Fruit fly (Drosophila melanogaster) whole organism, adult: ENCODE measurements around the gene glo.
A peak's percentile ranks its signal among the peaks of the same experiment; 100 is the strongest.

Source experiments
- CG11617 ChIP-seq: fragments of 200-800 bp; sonication (Bioruptor generic); optimal IDR thresholded peaks from 2 replicates; lab custom pipeline; 2017; ENCODE audit warnings: mild to moderate bottlenecking, missing biosample characterization, missing genetic modification reagents, missing genetic modification characterization
- CG12768 ChIP-seq: fragments of 200-800 bp; sonication (Bioruptor generic); optimal IDR thresholded peaks from 2 replicates; lab custom pipeline; 2017; ENCODE audit warnings: missing biosample characterization, missing genetic modification characterization, mild to moderate bottlenecking, moderate library complexity, missing genetic modification reagents
- CG14711 ChIP-seq: fragments of 200-800 bp; sonication (Bioruptor generic); optimal IDR thresholded peaks from 2 replicates; lab custom pipeline; 2018; ENCODE audit warnings: missing biosample characterization, mild to moderate bottlenecking, missing genetic modification characterization, moderate library complexity
- CG1620 ChIP-seq: fragments of 200-800 bp; sonication (Bioruptor generic); optimal IDR thresholded peaks from 2 replicates; lab custom pipeline; 2016; ENCODE audit warnings: missing biosample characterization, missing genetic modification characterization
- CG33017 ChIP-seq: fragments of 200-800 bp; sonication (Bioruptor generic); optimal IDR thresholded peaks from 2 replicates; lab custom pipeline; 2018; ENCODE audit warnings: missing biosample characterization, mild to moderate bottlenecking, missing genetic modification characterization, moderate library complexity
- CG5204 ChIP-seq: fragments of 200-800 bp; sonication (Bioruptor generic); optimal IDR thresholded peaks from 2 replicates; lab custom pipeline; 2016; ENCODE audit warnings: missing biosample characterization, missing genetic modification characterization
- CG7045 ChIP-seq: fragments of 200-800 bp; sonication (Bioruptor generic); optimal IDR thresholded peaks from 2 replicates; lab custom pipeline; 2017; ENCODE audit warnings: missing biosample characterization, mild to moderate bottlenecking, missing genetic modification characterization
- CG7101 ChIP-seq: fragments of 200-800 bp; sonication (Bioruptor generic); optimal IDR thresholded peaks from 2 replicates; lab custom pipeline; 2018; ENCODE audit warnings: missing biosample characterization, mild to moderate bottlenecking, missing genetic modification characterization, moderate library complexity
- Clk ChIP-seq: fragments of 200-800 bp; sonication (Bioruptor generic); optimal IDR thresholded peaks from 2 replicates; lab custom pipeline; 2017; ENCODE audit warnings: missing biosample characterization, missing genetic modification characterization
- Crg-1 ChIP-seq: fragments of 200-800 bp; sonication (Bioruptor generic); optimal IDR thresholded peaks from 2 replicates; lab custom pipeline; 2016; ENCODE audit warnings: missing biosample characterization, missing genetic modification characterization
- Hr96 ChIP-seq: fragments of 200-800 bp; sonication (Bioruptor generic); optimal IDR thresholded peaks from 2 replicates; lab custom pipeline; 2016; ENCODE audit warnings: missing biosample characterization, missing genetic modification characterization
- Mnt ChIP-seq: fragments of 200-800 bp; sonication (Bioruptor generic); optimal IDR thresholded peaks from 2 replicates; lab custom pipeline; 2016; ENCODE audit warnings: missing biosample characterization, mild to moderate bottlenecking, missing genetic modification characterization
- bab1 ChIP-seq: fragments of 200-800 bp; sonication (Bioruptor generic); optimal IDR thresholded peaks from 3 replicates; lab custom pipeline; 2019; ENCODE audit warnings: missing biosample characterization, mild to moderate bottlenecking, missing genetic modification characterization, moderate library complexity
- cic ChIP-seq: fragments of 200-800 bp; sonication (Bioruptor generic); optimal IDR thresholded peaks from 2 replicates; lab custom pipeline; 2017; ENCODE audit warnings: missing biosample characterization, mild to moderate bottlenecking, missing genetic modification characterization, moderate library complexity
- cnc ChIP-seq, 2 experiments: fragments of >200 bp; optimal IDR thresholded peaks; 2 replicates each; lab custom pipeline; 2017
- kay ChIP-seq: fragments of 200-800 bp; sonication (Bioruptor generic); peaks from one replicate; lab custom pipeline; 2016; ENCODE audit warnings: missing biosample characterization, missing genetic modification characterization, borderline replicate concordance
- ovo ChIP-seq: fragments of 200-800 bp; sonication (Bioruptor generic); optimal IDR thresholded peaks from 2 replicates; lab custom pipeline; 2016; ENCODE audit warnings: missing biosample characterization, missing genetic modification characterization
- pad ChIP-seq: fragments of 200-800 bp; sonication (Bioruptor generic); optimal IDR thresholded peaks from 3 replicates; lab custom pipeline; 2017; ENCODE audit warnings: missing biosample characterization, missing genetic modification characterization, mild to moderate bottlenecking, moderate library complexity, missing genetic modification reagents
- tj ChIP-seq: fragments of 200-800 bp; sonication (Bioruptor generic); optimal IDR thresholded peaks from 3 replicates; lab custom pipeline; 2017; ENCODE audit warnings: missing biosample characterization, mild to moderate bottlenecking, missing genetic modification characterization, moderate library complexity
- toe ChIP-seq: fragments of 200-800 bp; sonication (Bioruptor generic); optimal IDR thresholded peaks from 2 replicates; lab custom pipeline; 2016; ENCODE audit warnings: missing biosample characterization, missing genetic modification characterization

Gene glo

DNA sequence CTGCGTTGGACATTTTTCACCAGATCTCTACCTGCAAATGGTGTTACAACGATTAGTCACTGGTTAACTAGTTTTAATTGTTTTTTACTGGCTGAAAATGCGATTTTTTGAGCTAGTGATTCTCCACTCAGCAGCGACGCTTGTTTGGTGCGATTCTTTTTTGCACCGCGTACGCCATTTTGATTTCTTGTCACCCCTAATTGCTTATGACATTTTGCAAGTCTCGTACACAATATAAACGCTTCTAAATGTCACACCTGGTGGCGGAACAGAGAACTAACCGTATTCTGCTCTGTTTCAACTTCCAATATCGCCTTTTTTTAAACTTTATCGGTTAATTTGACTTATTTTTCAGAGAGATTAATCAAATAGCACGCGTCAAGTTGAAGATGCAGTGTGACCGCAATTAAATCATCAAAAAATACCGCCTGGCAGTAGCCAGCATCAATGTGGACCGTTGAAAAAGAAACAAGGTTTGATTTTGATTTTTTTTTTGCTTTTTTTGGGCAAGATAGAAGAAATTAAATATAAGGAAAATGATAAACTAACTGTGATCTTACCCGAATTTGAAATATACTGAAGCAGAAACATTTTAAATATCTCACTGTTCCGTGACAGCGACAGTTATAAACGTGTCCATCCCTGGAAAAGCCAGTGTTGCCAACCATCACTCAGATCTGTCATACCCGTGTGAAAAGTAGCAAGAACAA is at the start of gene glo, which contains the start of gene COX5A:
TSS of gene glo (minus strand) at position 491 of the 710 bp plus-strand sequence.
TSS of gene COX5A (plus strand) at position 430 of the 710 bp plus-strand sequence.
- peak; percentile 48 for TF ChIP-seq CG33017 (tag; lab: Kevin White, UChicago)
- peak; percentile 73 for TF ChIP-seq CG11617
- peak; percentile 29 for TF ChIP-seq Clk (GFP tag; lab: Kevin White, UChicago)
- TF ChIP-seq cic (GFP tag; lab: Kevin White, UChicago), result no peak
- peak; percentile 81 for TF ChIP-seq CG1620
- TF ChIP-seq CG7101 (tag; lab: Kevin White, UChicago), result peak; percentile 78
- TF ChIP-seq cnc (optimal IDR thresholded peaks at IDR 0.05; lab: Kevin White, UChicago), result no peak
- TF ChIP-seq CG5204 (GFP tag; lab: Kevin White, UChicago), result no peak
- TF ChIP-seq Hr96 (GFP tag; lab: Kevin White, UChicago), result no peak
- TF ChIP-seq ovo (GFP tag; lab: Kevin White, UChicago), result peak; percentile 77
- TF ChIP-seq Mnt (GFP tag; lab: Kevin White, UChicago), result peak; percentile 95
- no peak for TF ChIP-seq kay (GFP tag; lab: Kevin White, UChicago)
- peak; percentile 88 for TF ChIP-seq toe (GFP tag; lab: Kevin White, UChicago)
- peak; percentile 76 for TF ChIP-seq CG12768 (GFP tag; lab: Kevin White, UChicago)
- TF ChIP-seq CG14711 (tag; lab: Kevin White, UChicago), result peak; percentile 85
- TF ChIP-seq tj, result peak; percentile 50
- TF ChIP-seq bab1 (GFP tag; lab: Kevin White, UChicago), result peak; percentile 28
- TF ChIP-seq Crg-1, result peak; percentile 80
- peak; percentile 61 for TF ChIP-seq CG7045 (GFP tag; lab: Kevin White, UChicago)
- peak; percentile 60 for TF ChIP-seq pad

DNA sequence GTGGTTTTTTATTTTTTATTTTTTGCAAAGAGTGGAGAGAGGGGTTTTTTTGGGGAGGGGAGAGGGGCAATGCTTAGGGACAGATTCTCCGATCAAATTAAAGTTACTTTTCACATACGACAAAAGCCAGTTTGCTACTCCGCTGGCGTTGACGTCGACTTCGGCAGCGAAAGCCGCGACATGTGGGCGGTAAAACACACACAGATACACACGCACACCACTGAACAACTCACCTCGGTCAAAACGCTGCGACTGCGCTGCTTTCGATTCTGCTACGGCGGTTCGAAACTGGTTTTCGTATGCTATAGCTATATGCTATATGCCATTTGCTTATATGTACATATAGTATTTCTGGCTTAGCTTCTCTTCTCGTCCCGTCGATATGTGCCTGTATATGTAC is 49.3 kb upstream of the glo start:
- TF ChIP-seq kay (GFP tag; lab: Kevin White, UChicago), result no peak
- TF ChIP-seq cic (GFP tag; lab: Kevin White, UChicago), result no peak
- no peak for TF ChIP-seq Hr96 (GFP tag; lab: Kevin White, UChicago)
- no peak for TF ChIP-seq tj
- no peak for TF ChIP-seq Mnt (GFP tag; lab: Kevin White, UChicago)
- no peak for TF ChIP-seq CG7101 (tag; lab: Kevin White, UChicago)
- TF ChIP-seq toe (GFP tag; lab: Kevin White, UChicago), result no peak
- TF ChIP-seq CG33017 (tag; lab: Kevin White, UChicago), result no peak
- TF ChIP-seq CG7045 (GFP tag; lab: Kevin White, UChicago), result no peak
- TF ChIP-seq CG11617, result no peak
- TF ChIP-seq bab1 (GFP tag; lab: Kevin White, UChicago), result no peak
- no peak for TF ChIP-seq CG1620

dm6 chr3R:11865132-11865531 is 45.9 kb upstream of the glo start:
- TF ChIP-seq Hr96 (GFP tag; lab: Kevin White, UChicago), result no peak
- no peak for TF ChIP-seq Mnt (GFP tag; lab: Kevin White, UChicago)
- TF ChIP-seq Crg-1, result no peak
- TF ChIP-seq CG7101 (tag; lab: Kevin White, UChicago), result no peak
- TF ChIP-seq bab1 (GFP tag; lab: Kevin White, UChicago), result no peak
- TF ChIP-seq Clk (GFP tag; lab: Kevin White, UChicago), result no peak
- TF ChIP-seq CG5204 (GFP tag; lab: Kevin White, UChicago), result no peak
- TF ChIP-seq CG1620, result no peak
- no peak for TF ChIP-seq ovo (GFP tag; lab: Kevin White, UChicago)
- no peak for TF ChIP-seq cnc (optimal IDR thresholded peaks at IDR 0.05; lab: Kevin White, UChicago)
- no peak for TF ChIP-seq CG14711 (tag; lab: Kevin White, UChicago)

DNA sequence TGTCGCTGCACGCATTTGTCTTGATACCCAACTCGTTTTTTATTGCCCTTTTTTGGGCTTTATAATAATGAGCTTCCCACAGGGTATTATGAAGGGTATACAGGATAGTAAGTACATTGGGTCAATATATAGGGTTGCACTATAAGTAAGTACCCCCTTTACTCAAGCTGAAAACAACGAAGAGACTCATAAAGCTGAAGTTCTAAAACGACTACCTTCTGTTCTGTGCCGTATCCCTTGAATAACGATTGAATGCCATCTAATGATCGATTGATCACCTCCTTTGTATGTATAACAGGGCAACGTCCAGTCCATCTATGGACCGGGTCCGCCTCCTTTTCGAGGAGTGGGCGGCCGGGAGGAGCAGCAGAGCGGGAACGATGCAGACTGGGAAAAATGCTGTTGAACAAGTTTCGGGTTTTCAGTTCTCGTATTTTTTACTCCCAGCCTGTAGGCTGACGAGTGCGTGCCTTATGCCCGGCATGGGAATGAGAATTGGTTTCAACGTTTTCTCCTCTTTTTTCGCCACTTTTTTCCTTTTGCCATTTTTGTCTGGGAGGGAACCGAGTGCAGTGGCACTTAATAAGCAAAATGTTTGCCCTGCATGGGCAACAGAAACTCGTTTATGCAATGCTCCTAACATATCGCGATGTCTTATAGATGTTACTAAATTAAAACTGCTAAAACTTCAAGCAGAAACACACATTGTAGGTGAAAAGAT is 40.5 kb upstream of the glo start:
- no peak for TF ChIP-seq cic (GFP tag; lab: Kevin White, UChicago)
- TF ChIP-seq CG12768 (GFP tag; lab: Kevin White, UChicago), result no peak
- TF ChIP-seq Hr96 (GFP tag; lab: Kevin White, UChicago), result no peak
- TF ChIP-seq CG33017 (tag; lab: Kevin White, UChicago), result no peak

DNA sequence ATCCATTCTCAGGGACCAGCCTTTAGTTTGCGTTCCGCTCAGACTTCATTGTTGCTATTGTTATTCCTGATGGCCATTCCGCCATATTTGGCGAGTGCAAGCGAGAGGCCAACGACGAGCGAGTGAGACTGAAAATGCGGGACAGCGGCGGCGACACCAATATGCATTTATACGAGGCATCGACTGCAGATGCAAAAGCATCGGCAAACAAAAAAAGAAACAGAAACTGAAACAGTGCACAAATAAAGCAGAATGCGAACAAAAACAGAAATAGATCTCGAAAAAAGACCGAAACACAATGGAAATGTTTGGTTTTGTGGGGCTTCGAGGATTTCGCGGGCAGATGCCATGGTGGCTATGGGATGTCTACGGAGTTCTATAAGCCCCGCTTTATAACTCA is 39.9 kb upstream of the glo start:
- TF ChIP-seq CG7101 (tag; lab: Kevin White, UChicago), result no peak
- TF ChIP-seq cic (GFP tag; lab: Kevin White, UChicago), result no peak
- no peak for TF ChIP-seq Hr96 (GFP tag; lab: Kevin White, UChicago)
- TF ChIP-seq tj, result no peak
- no peak for TF ChIP-seq kay (GFP tag; lab: Kevin White, UChicago)

DNA sequence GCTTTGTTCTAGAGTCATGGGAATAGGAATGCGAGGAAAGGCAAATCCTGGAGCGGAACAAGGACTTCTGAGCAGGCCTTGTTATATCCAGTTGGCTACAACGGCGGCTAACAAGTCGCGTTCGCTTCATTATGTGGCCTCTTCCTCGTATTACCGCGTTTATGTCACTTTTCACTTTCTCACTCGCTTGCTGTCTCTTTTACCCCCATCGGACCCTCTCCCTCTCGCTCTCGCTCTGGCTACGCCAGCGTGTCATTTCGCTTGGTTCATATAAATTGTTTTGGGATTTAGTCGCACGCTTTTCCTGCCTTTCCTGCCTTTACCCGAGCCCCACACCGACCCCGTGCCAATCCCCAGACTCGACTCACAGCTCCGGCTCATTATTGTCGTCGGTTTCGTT is 37.1 kb upstream of the glo start:
- TF ChIP-seq toe (GFP tag; lab: Kevin White, UChicago), result no peak
- no peak for TF ChIP-seq tj
